Worm (Caenorhabditis elegans): Measurements from ENCODE around the gene lin-32.

lin-32 gene

ce11 chrX:2267956-2268355, 38.0 kb upstream of the lin-32 start, which contains the start of gene AH9.6:
AH9.6 (minus strand) TSS chrX:2268138.
- TF ChIP-seq sox-2 (GFP tag; IDR thresholded peaks at IDR 0.05) (no peak), hlh-8 (tag; optimal IDR thresholded peaks at IDR 0.05) (no peak), C38D4.7 (GFP tag; optimal IDR thresholded peaks at IDR 0.05) (no peak), ceh-9 (tag; optimal IDR thresholded peaks at IDR 0.05) (no peak), odd-2 (tag; optimal IDR thresholded peaks at IDR 0.05) (no peak), pax-1 (tag; optimal IDR thresholded peaks at IDR 0.05) (no peak), mec-3 (tag; optimal IDR thresholded peaks at IDR 0.05; ENCODE audit: borderline replicate concordance) (no peak), ceh-14 (tag; optimal IDR thresholded peaks at IDR 0.05) (no peak)

- TF ChIP-seq hlh-15 (tag; optimal IDR thresholded peaks at IDR 0.05) (no peak), fkh-10 (GFP tag; optimal IDR thresholded peaks at IDR 0.05) (no peak), elt-2 (tag; optimal IDR thresholded peaks at IDR 0.05) (no peak), lin-11 (tag; optimal IDR thresholded peaks at IDR 0.05) (no peak), ceh-30 (tag; optimal IDR thresholded peaks at IDR 0.05) (no peak), hlh-30 (tag; optimal IDR thresholded peaks at IDR 0.05; ENCODE audit: insufficient read depth) (no peak), npax-4 (tag; optimal IDR thresholded peaks at IDR 0.05) (no peak), unc-42 (tag; optimal IDR thresholded peaks at IDR 0.05) (peak; percentile 19)
Measured at ce11 chrX:2266777-2267176, 36.9 kb upstream of the lin-32 start.

ce11 chrX:2266366-2266765, 36.4 kb upstream of the lin-32 start:
- TF ChIP-seq hlh-13 (GFP tag; optimal IDR thresholded peaks at IDR 0.05) (no peak), ceh-30 (tag; optimal IDR thresholded peaks at IDR 0.05) (no peak), rnt-1 (tag; optimal IDR thresholded peaks at IDR 0.05) (no peak), ref-2 (tag; optimal IDR thresholded peaks at IDR 0.05) (no peak), T23F11.4 (GFP tag; optimal IDR thresholded peaks at IDR 0.05) (no peak), C38D4.7 (GFP tag; optimal IDR thresholded peaks at IDR 0.05) (no peak), gmeb-2 (tag; optimal IDR thresholded peaks at IDR 0.05) (no peak), nfya-1 (tag; optimal IDR thresholded peaks at IDR 0.05) (no peak)

DNA sequence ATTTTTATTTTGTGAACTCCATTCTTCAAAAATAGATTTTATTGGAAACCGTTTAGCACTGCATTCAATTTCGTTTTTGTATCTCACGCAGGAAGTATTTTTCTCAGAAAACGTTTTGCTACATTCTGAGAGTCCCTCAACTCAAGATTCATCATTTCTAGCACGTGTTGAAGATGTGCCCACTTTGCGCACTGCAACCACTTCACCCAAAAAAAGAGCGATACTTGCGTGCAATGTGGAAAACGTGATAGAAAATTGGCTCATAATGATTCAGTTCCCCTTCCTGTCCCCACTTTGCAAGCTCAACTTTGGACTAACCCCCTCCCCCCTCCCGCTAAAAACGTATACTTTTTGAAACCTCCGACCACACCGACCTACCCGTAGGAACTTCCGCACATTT, 35.1 kb upstream of the lin-32 start:
- no peak for TF ChIP-seq che-1 (tag; optimal IDR thresholded peaks at IDR 0.05)
- no peak for TF ChIP-seq unc-42 (tag; optimal IDR thresholded peaks at IDR 0.05)
- no peak for TF ChIP-seq ceh-30 (tag; optimal IDR thresholded peaks at IDR 0.05)
- no peak for TF ChIP-seq unc-3 (GFP tag; conservative IDR thresholded peaks at IDR 0.05)
- no peak for TF ChIP-seq unc-3 (tag; optimal IDR thresholded peaks at IDR 0.05)
- no peak for TF ChIP-seq mec-3 (tag; optimal IDR thresholded peaks at IDR 0.05; ENCODE audit: borderline replicate concordance)
- no peak for TF ChIP-seq rnt-1 (tag; optimal IDR thresholded peaks at IDR 0.05)
- TF ChIP-seq nfya-1 (tag; optimal IDR thresholded peaks at IDR 0.05) = no peak

ce11 chrX:2262420-2262819, 32.5 kb upstream of the lin-32 start:
- TF ChIP-seq gmeb-2 (tag; optimal IDR thresholded peaks at IDR 0.05) = no peak

DNA sequence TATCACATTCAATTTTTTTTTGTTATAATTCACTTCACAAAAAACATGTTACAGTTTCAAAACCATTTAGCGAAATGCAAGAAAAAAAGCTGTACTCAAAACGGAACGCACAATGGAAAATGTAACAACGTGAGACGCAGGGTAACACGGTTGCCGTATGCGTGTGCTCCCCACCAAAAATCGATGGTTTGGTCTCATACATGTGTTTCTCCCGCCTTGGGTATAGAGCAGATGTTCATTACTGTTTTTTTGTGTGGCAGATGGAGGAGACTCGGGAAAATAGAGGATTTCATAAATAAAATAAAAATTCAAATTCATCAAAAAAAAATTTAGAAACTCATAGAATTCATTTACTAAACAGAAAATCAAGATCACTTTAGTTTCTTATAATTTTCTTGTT, 31.1 kb upstream of the lin-32 start, which contains the start of gene AH9.3:
AH9.3 (minus strand) TSS at position 101 of the 400 bp plus-strand sequence.
- TF ChIP-seq ceh-48 (tag; optimal IDR thresholded peaks at IDR 0.05) = peak; percentile 32
- no peak for TF ChIP-seq madf-2 (tag; optimal IDR thresholded peaks at IDR 0.05)

ce11 chrX:2258404-2258803, 28.5 kb upstream of the lin-32 start:
- no peak for TF ChIP-seq ttx-3 (tag; optimal IDR thresholded peaks at IDR 0.05)
- TF ChIP-seq elt-2 (tag; optimal IDR thresholded peaks at IDR 0.05) = peak; percentile 4

ce11 chrX:2258001-2258400, 28.1 kb upstream of the lin-32 start, which contains the start of gene crn-4:
crn-4 (minus strand) TSS chrX:2258101.
- TF ChIP-seq K02D7.2 (tag; optimal IDR thresholded peaks at IDR 0.05) = no peak
- no peak for TF ChIP-seq tbx-7 (tag; optimal IDR thresholded peaks at IDR 0.05)
- no peak for TF ChIP-seq ceh-30 (tag; optimal IDR thresholded peaks at IDR 0.05)
- TF ChIP-seq unc-55 (GFP tag; optimal IDR thresholded peaks at IDR 0.05) = no peak
- TF ChIP-seq ceh-24 (tag; optimal IDR thresholded peaks at IDR 0.05) = no peak
- no peak for TF ChIP-seq C08G9.2 (tag; optimal IDR thresholded peaks at IDR 0.05)
- TF ChIP-seq ref-2 (tag; optimal IDR thresholded peaks at IDR 0.05) = no peak
- no peak for TF ChIP-seq pha-2 (tag; optimal IDR thresholded peaks at IDR 0.05)
- no peak for TF ChIP-seq pqm-1 (tag; optimal IDR thresholded peaks at IDR 0.05)
- no peak for TF ChIP-seq nhr-232 (tag; optimal IDR thresholded peaks at IDR 0.05)
- TF ChIP-seq madf-2 (tag; optimal IDR thresholded peaks at IDR 0.05) = no peak
- TF ChIP-seq unc-3 (GFP tag; conservative IDR thresholded peaks at IDR 0.05) = no peak
- TF ChIP-seq unc-3 (tag; optimal IDR thresholded peaks at IDR 0.05) = no peak
- no peak for TF ChIP-seq fkh-10 (GFP tag; optimal IDR thresholded peaks at IDR 0.05)
- TF ChIP-seq ceh-2 (tag; optimal IDR thresholded peaks at IDR 0.05) = no peak
- TF ChIP-seq hlh-13 (GFP tag; optimal IDR thresholded peaks at IDR 0.05) = no peak
- no peak for TF ChIP-seq lim-6 (tag; optimal IDR thresholded peaks at IDR 0.05)
- no peak for TF ChIP-seq unc-42 (tag; optimal IDR thresholded peaks at IDR 0.05)
